Fruit fly (Drosophila melanogaster): ENCODE measurements around the gene CG42264.

Gene CG42264

dm6 chrX:5745840-5746815 lies 30.3 kb downstream of the CG42264 start (continued):
- TF ChIP-seq CG13123 (GFP tag; optimal IDR thresholded peaks at IDR 0.05): no peak
- peak; percentile 73 for TF ChIP-seq Fer3 (tag; optimal IDR thresholded peaks at IDR 0.05)
- TF ChIP-seq Usf (GFP tag; optimal IDR thresholded peaks at IDR 0.05): peak; percentile 31
- peak; percentile 29; the same call in 1 of the 2 replicates for TF ChIP-seq Ravus (GFP tag; IDR thresholded peaks at IDR 0.05)
- no peak for TF ChIP-seq ac (GFP tag; optimal IDR thresholded peaks at IDR 0.05)
- peak; percentile 43 for TF ChIP-seq NC2β (GFP tag; optimal IDR thresholded peaks at IDR 0.05)
- TF ChIP-seq gt (GFP tag; IDR thresholded peaks at IDR 0.05): 0 out of 2 replicates have a peak, but pooled peaks have one; percentile 22
- TF ChIP-seq gcm2 (GFP tag; optimal IDR thresholded peaks at IDR 0.05): peak; percentile 63
- TF ChIP-seq CG14860 (GFP tag; IDR thresholded peaks at IDR 0.05; ENCODE audit: partially characterized antibody): peak; percentile 48; the same call in 2 of the 3 replicates
- TF ChIP-seq CG15011 (GFP tag; optimal IDR thresholded peaks at IDR 0.05): peak; percentile 60
- TF ChIP-seq CG11398 (GFP tag; optimal IDR thresholded peaks at IDR 0.05): no peak
- peak; percentile 83 for TF ChIP-seq CG3281 (GFP tag; optimal IDR thresholded peaks at IDR 0.05)
- TF ChIP-seq knrl (GFP tag; IDR thresholded peaks at IDR 0.05; ENCODE audit: partially characterized antibody): no peak
- peak; percentile 71 for TF ChIP-seq grau (tag; optimal IDR thresholded peaks at IDR 0.05)
- TF ChIP-seq ro (GFP tag; IDR thresholded peaks at IDR 0.05): peak; percentile 52; the same call in 1 of the 2 replicates
- peak; percentile 54; the same call in 1 of the 3 replicates for TF ChIP-seq CG2889 (GFP tag; IDR thresholded peaks at IDR 0.05)
- TF ChIP-seq wor (GFP tag; IDR thresholded peaks at IDR 0.05): peak; percentile 57
- peak; percentile 25 for TF ChIP-seq CG8281 (tag; optimal IDR thresholded peaks at IDR 0.05)
- peak; percentile 82 for TF ChIP-seq slbo (GFP tag; IDR thresholded peaks at IDR 0.05)
- peak; percentile 59 for TF ChIP-seq Ssrp (tag; optimal IDR thresholded peaks at IDR 0.05)
- peak; percentile 42 for TF ChIP-seq tin (GFP tag; optimal IDR thresholded peaks at IDR 0.05)
- peak; percentile 95 for TF ChIP-seq Med (GFP tag)
- no peak for TF ChIP-seq CG3065 (GFP tag; optimal IDR thresholded peaks at IDR 0.05)
- TF ChIP-seq CG6175 (GFP tag; IDR thresholded peaks at IDR 0.05): peak; percentile 60; the same call in 1 of the 3 replicates
- TF ChIP-seq Antp (GFP tag; optimal IDR thresholded peaks at IDR 0.05): peak; percentile 17
- peak; percentile 55 for TF ChIP-seq Dek (tag; optimal IDR thresholded peaks at IDR 0.05)
- peak; percentile 31 for TF ChIP-seq CG4820 (GFP tag; optimal IDR thresholded peaks at IDR 0.05)
- no peak for TF ChIP-seq CG9876 (GFP tag; optimal IDR thresholded peaks at IDR 0.05)
- TF ChIP-seq Ets97D (GFP tag; optimal IDR thresholded peaks at IDR 0.05): peak; percentile 23
- no peak for TF ChIP-seq CG43689 (GFP tag; IDR thresholded peaks at IDR 0.05)
- peak; percentile 58 for TF ChIP-seq pnt (GFP tag; optimal IDR thresholded peaks at IDR 0.05)
- no peak for TF ChIP-seq Neu2 (GFP tag; optimal IDR thresholded peaks at IDR 0.05; ENCODE audit: borderline replicate concordance)
- peak; percentile 42 for TF ChIP-seq CG6272 (GFP tag; IDR thresholded peaks at IDR 0.05)
- TF ChIP-seq Gug (GFP tag; IDR thresholded peaks at IDR 0.05): peak; percentile 69
- no peak for TF ChIP-seq peb (GFP tag; IDR thresholded peaks at IDR 0.05)
- TF ChIP-seq CG33213 (GFP tag; optimal IDR thresholded peaks at IDR 0.05): peak; percentile 11
- TF ChIP-seq CG1024 (GFP tag; IDR thresholded peaks at IDR 0.05): peak; percentile 54
- peak; percentile 52 for TF ChIP-seq CG4854 (GFP tag; optimal IDR thresholded peaks at IDR 0.05)
- TF ChIP-seq Drgx (GFP tag; IDR thresholded peaks at IDR 0.05): peak; percentile 84
- TF ChIP-seq CG18599 (GFP tag; optimal IDR thresholded peaks at IDR 0.05): peak; percentile 88
- peak; percentile 57 for TF ChIP-seq nom (GFP tag; optimal IDR thresholded peaks at IDR 0.05)
- TF ChIP-seq toy (GFP tag; IDR thresholded peaks at IDR 0.05): no peak; the same call in 1 of the 2 replicates
- TF ChIP-seq CG3847 (GFP tag; IDR thresholded peaks at IDR 0.05): peak; percentile 81
- TF ChIP-seq CG12391 (tag; optimal IDR thresholded peaks at IDR 0.05): peak; percentile 71
- TF ChIP-seq dimm (GFP tag; IDR thresholded peaks at IDR 0.05): peak; percentile 60; the same call in 1 of the 2 replicates
- TF ChIP-seq chif (GFP tag; optimal IDR thresholded peaks at IDR 0.05): peak in 1 of 2 experiments; percentile 53
- TF ChIP-seq ci (GFP tag; IDR thresholded peaks at IDR 0.05): peak; percentile 91
- peak; percentile 65 for TF ChIP-seq Abd-B (GFP tag; optimal IDR thresholded peaks at IDR 0.05)
